Fruit fly (Drosophila melanogaster) whole organism, prepupa: ENCODE measurements around the gene CG3635.
A peak's percentile ranks its signal among the peaks of the same experiment; 100 is the strongest.

Experiments used
- Blimp-1 ChIP-seq: fragments of 200-800 bp; sonication (Bioruptor generic); optimal IDR thresholded peaks from 3 replicates; lab custom pipeline; 2017; ENCODE audit warnings: missing biosample characterization, missing genetic modification characterization, mild to moderate bottlenecking, moderate library complexity, missing genetic modification reagents
- CG10631 ChIP-seq: fragments of 200-800 bp; sonication (Bioruptor generic); optimal IDR thresholded peaks from 2 replicates; lab custom pipeline; 2016; ENCODE audit warnings: missing biosample characterization, missing genetic modification characterization
- CG11902 ChIP-seq: fragments of 200-800 bp; sonication (Bioruptor generic); optimal IDR thresholded peaks from 3 replicates; lab custom pipeline; 2016; ENCODE audit warnings: missing biosample characterization, missing genetic modification characterization
- CG3032 ChIP-seq: fragments of 200-800 bp; optimal IDR thresholded peaks from 2 replicates; lab custom pipeline; 2019; ENCODE audit warnings: missing biosample characterization, mild to moderate bottlenecking, missing genetic modification characterization, moderate library complexity
- CG31627 ChIP-seq: fragments of 200-800 bp; sonication (Bioruptor generic); optimal IDR thresholded peaks from 3 replicates; lab custom pipeline; 2016; ENCODE audit warnings: missing biosample characterization, missing genetic modification characterization
- CG32006 ChIP-seq: fragments of 200-800 bp; sonication (Bioruptor generic); optimal IDR thresholded peaks from 3 replicates; lab custom pipeline; 2017; ENCODE audit warnings: missing biosample characterization, mild to moderate bottlenecking, missing genetic modification characterization
- CG34406 ChIP-seq: fragments of 200-800 bp; sonication (Bioruptor generic); optimal IDR thresholded peaks from 3 replicates; lab custom pipeline; 2016; ENCODE audit warnings: missing biosample characterization, missing genetic modification characterization
- CG4318 ChIP-seq: fragments of 200-800 bp; sonication (Bioruptor generic); optimal IDR thresholded peaks from 3 replicates; lab custom pipeline; 2017; ENCODE audit warnings: missing biosample characterization, mild to moderate bottlenecking, missing genetic modification characterization
- CG6854 ChIP-seq: fragments of 200-800 bp; sonication (Bioruptor generic); optimal IDR thresholded peaks from 2 replicates; lab custom pipeline; 2017; ENCODE audit warnings: missing biosample characterization, mild to moderate bottlenecking, missing genetic modification characterization
- CG7368 ChIP-seq: fragments of 200-800 bp; sonication (Bioruptor generic); optimal IDR thresholded peaks from 3 replicates; lab custom pipeline; 2016; ENCODE audit warnings: missing biosample characterization, missing genetic modification characterization
- CG8119 ChIP-seq: fragments of 200-800 bp; sonication (Bioruptor generic); IDR thresholded peaks from 3 replicates; pipeline ENCODE4 v1.3.6; 2022; ENCODE audit warnings: missing biosample characterization, missing genetic modification characterization
- CG8319 ChIP-seq: fragments of 200-800 bp; sonication (Bioruptor generic); optimal IDR thresholded peaks from 3 replicates; lab custom pipeline; 2016; ENCODE audit warnings: missing biosample characterization, missing genetic modification characterization
- Eip78C ChIP-seq: fragments of 200-800 bp; sonication (Bioruptor generic); peaks from one replicate; lab custom pipeline; 2016; ENCODE audit warnings: missing biosample characterization, missing genetic modification characterization
- Eip93F ChIP-seq: fragments of 200-800 bp; sonication (Bioruptor generic); optimal IDR thresholded peaks from 2 replicates; lab custom pipeline; 2016; ENCODE audit warnings: missing biosample characterization, mild to moderate bottlenecking, missing genetic modification characterization
- Ets21C ChIP-seq: fragments of 200-800 bp; sonication (Bioruptor generic); optimal IDR thresholded peaks from 3 replicates; lab custom pipeline; 2016; ENCODE audit warnings: missing biosample characterization, missing genetic modification characterization
- Gug ChIP-seq: fragments of 200-800 bp; sonication (Bioruptor generic); IDR thresholded peaks from 2 replicates; pipeline ENCODE4 v1.3.6; 2022; ENCODE audit warnings: missing biosample characterization, missing genetic modification characterization
- Hr38 ChIP-seq: sonication (Bioruptor generic); optimal IDR thresholded peaks from 2 replicates; lab custom pipeline; 2016; ENCODE audit warnings: missing biosample characterization, missing genetic modification characterization
- Hr39 ChIP-seq: fragments of 200-800 bp; sonication (Bioruptor generic); optimal IDR thresholded peaks from 2 replicates; lab custom pipeline; 2016; ENCODE audit warnings: missing biosample characterization, missing genetic modification characterization
- Hr4 ChIP-seq: fragments of 200-800 bp; sonication (Bioruptor generic); optimal IDR thresholded peaks from 3 replicates; lab custom pipeline; 2016; ENCODE audit warnings: missing biosample characterization, missing genetic modification characterization
- Lpt ChIP-seq: fragments of 200-800 bp; sonication (Bioruptor generic); optimal IDR thresholded peaks from 3 replicates; lab custom pipeline; 2016; ENCODE audit warnings: missing biosample characterization, missing genetic modification characterization
- Met ChIP-seq: fragments of 200-800 bp; sonication (Bioruptor generic); optimal IDR thresholded peaks from 3 replicates; lab custom pipeline; 2016; ENCODE audit warnings: missing biosample characterization, missing genetic modification characterization
- OdsH ChIP-seq: fragments of 200-800 bp; sonication (Bioruptor generic); optimal IDR thresholded peaks from 3 replicates; lab custom pipeline; 2016; ENCODE audit warnings: missing biosample characterization, missing genetic modification characterization
- Smox ChIP-seq: fragments of 200-800 bp; sonication (Bioruptor generic); optimal IDR thresholded peaks from 3 replicates; lab custom pipeline; 2016; ENCODE audit warnings: missing biosample characterization, missing genetic modification characterization
- Sox14 ChIP-seq: fragments of 200-800 bp; sonication (Bioruptor generic); optimal IDR thresholded peaks from 3 replicates; lab custom pipeline; 2016; ENCODE audit warnings: missing biosample characterization, missing genetic modification characterization
- Sox15 ChIP-seq: fragments of 200-800 bp; sonication (Bioruptor generic); optimal IDR thresholded peaks from 3 replicates; lab custom pipeline; 2016; ENCODE audit warnings: missing biosample characterization, missing genetic modification characterization
- achi ChIP-seq: fragments of 200-800 bp; sonication (Bioruptor generic); optimal IDR thresholded peaks from 3 replicates; lab custom pipeline; 2016; ENCODE audit warnings: missing biosample characterization, missing genetic modification characterization
- cyc ChIP-seq: fragments of 200-800 bp; sonication (Bioruptor generic); optimal IDR thresholded peaks from 3 replicates; lab custom pipeline; 2016; ENCODE audit warnings: missing biosample characterization, missing genetic modification characterization
- dac ChIP-seq: fragments of 200-800 bp; sonication (Bioruptor generic); optimal IDR thresholded peaks from 2 replicates; lab custom pipeline; 2017; ENCODE audit warnings: missing biosample characterization, mild to moderate bottlenecking, missing genetic modification characterization
- dsx ChIP-seq: fragments of 200-800 bp; optimal IDR thresholded peaks from 3 replicates; lab custom pipeline; 2019; ENCODE audit warnings: missing biosample characterization, mild to moderate bottlenecking, missing genetic modification characterization, moderate library complexity; ENCODE audit not compliant: poor library complexity, severe bottlenecking
- fd85E ChIP-seq: fragments of 200-800 bp; sonication (Bioruptor generic); optimal IDR thresholded peaks from 3 replicates; lab custom pipeline; 2016; ENCODE audit warnings: missing biosample characterization, missing genetic modification characterization
- fkh ChIP-seq: fragments of 200-800 bp; sonication (Bioruptor generic); optimal IDR thresholded peaks from 3 replicates; lab custom pipeline; 2017; ENCODE audit warnings: missing biosample characterization, mild to moderate bottlenecking, missing genetic modification characterization, moderate library complexity
- lz ChIP-seq: fragments of 200-800 bp; sonication (Bioruptor generic); optimal IDR thresholded peaks from 3 replicates; lab custom pipeline; 2016; ENCODE audit warnings: missing biosample characterization, missing genetic modification characterization
- net ChIP-seq: fragments of 200-800 bp; sonication (Bioruptor generic); optimal IDR thresholded peaks from 3 replicates; lab custom pipeline; 2016; ENCODE audit warnings: missing biosample characterization, missing genetic modification characterization
- pdm3 ChIP-seq: fragments of 200-800 bp; sonication (Bioruptor generic); optimal IDR thresholded peaks from 3 replicates; lab custom pipeline; 2016; ENCODE audit warnings: missing biosample characterization, missing genetic modification characterization
- salr ChIP-seq, 2 experiments: fragments of 200-800 bp; sonication (Bioruptor generic); optimal IDR thresholded peaks; 3 replicates each; lab custom pipeline; 2016 to 2018; ENCODE audit warnings: missing biosample characterization in 2 of 2, missing genetic modification characterization in 2 of 2, mild to moderate bottlenecking in 1 of 2
- spab ChIP-seq: fragments of 200-800 bp; sonication (Bioruptor generic); optimal IDR thresholded peaks from 2 replicates; lab custom pipeline; 2017; ENCODE audit warnings: missing biosample characterization, mild to moderate bottlenecking, missing genetic modification characterization, missing genetic modification reagents
- ss ChIP-seq, 2 experiments: fragments of 200-800 bp; sonication (Bioruptor generic); optimal IDR thresholded peaks; 2 replicates in 1 of 2; 3 replicates in 1 of 2; lab custom pipeline; 2017 to 2018; ENCODE audit warnings: mild to moderate bottlenecking in 2 of 2, missing biosample characterization in 2 of 2, missing genetic modification characterization in 2 of 2, moderate library complexity in 1 of 2
- svp ChIP-seq: fragments of 200-800 bp; sonication (Bioruptor generic); peaks from one replicate; lab custom pipeline; 2016; ENCODE audit warnings: missing biosample characterization, missing genetic modification characterization
- topi ChIP-seq: fragments of 200-800 bp; sonication (Bioruptor generic); optimal IDR thresholded peaks from 3 replicates; lab custom pipeline; 2016; ENCODE audit warnings: missing biosample characterization, missing genetic modification characterization
- vri ChIP-seq: fragments of 200-800 bp; sonication (Bioruptor generic); optimal IDR thresholded peaks from 3 replicates; lab custom pipeline; 2016; ENCODE audit warnings: missing biosample characterization, mild to moderate bottlenecking, missing genetic modification characterization

The CG3635 gene

dm6 chr2L:22175101-22175500, at the start of gene CG3635:
TSS of gene CG3635 (plus strand) at chr2L:22175415.
- TF ChIP-seq Lpt (GFP tag; lab: Kevin White, UChicago) (no peak), Hr38 (GFP tag; lab: Kevin White, UChicago) (no peak), CG7368 (GFP tag; lab: Kevin White, UChicago) (no peak), pdm3 (GFP tag; lab: Kevin White, UChicago) (no peak), Eip93F (GFP tag; lab: Kevin White, UChicago) (no peak), net (no peak), fd85E (GFP tag; lab: Kevin White, UChicago) (no peak), achi (no peak), salr (GFP tag; optimal IDR thresholded peaks at IDR 0.05; lab: Kevin White, UChicago) (no peak), CG4318 (GFP tag; lab: Kevin White, UChicago) (no peak), Blimp-1 (GFP tag; lab: Kevin White, UChicago) (no peak), spab (no peak), vri (GFP tag; lab: Kevin White, UChicago) (no peak), CG8119 (GFP tag; lab: Robert Waterston, UW) (no peak), Gug (GFP tag; lab: Robert Waterston, UW) (no peak), CG32006 (GFP tag; lab: Kevin White, UChicago) (no peak), Sox15 (no peak)
- TF ChIP-seq, all 60 proteins: peak for 0

- TF ChIP-seq Met (GFP tag; lab: Kevin White, UChicago), result no peak
- TF ChIP-seq Ets21C (GFP tag; lab: Kevin White, UChicago), result peak; percentile 37
- TF ChIP-seq Eip78C (GFP tag; lab: Kevin White, UChicago), result peak; percentile 60
- TF ChIP-seq CG8319 (GFP tag; lab: Kevin White, UChicago), result no peak
- peak; percentile 25 for TF ChIP-seq Hr4 (GFP tag; lab: Kevin White, UChicago)
- TF ChIP-seq dsx (GFP tag; lab: Kevin White, UChicago), result no peak
- peak; percentile 18 for TF ChIP-seq lz (GFP tag; lab: Kevin White, UChicago)
- peak; percentile 10 for TF ChIP-seq topi (GFP tag; lab: Kevin White, UChicago)
- no peak for TF ChIP-seq Lpt (GFP tag; lab: Kevin White, UChicago)
- peak; percentile 56 for TF ChIP-seq Sox14 (GFP tag; lab: Kevin White, UChicago)
- TF ChIP-seq Hr39, result peak; percentile 33
- no peak for TF ChIP-seq Hr38 (GFP tag; lab: Kevin White, UChicago)
- TF ChIP-seq CG6854 (GFP tag; lab: Kevin White, UChicago), result no peak
- TF ChIP-seq CG31627 (GFP tag; lab: Kevin White, UChicago), result peak; percentile 30
- TF ChIP-seq svp (GFP tag; lab: Kevin White, UChicago), result peak; percentile 55
- no peak for TF ChIP-seq CG11902 (GFP tag; lab: Kevin White, UChicago)
- peak; percentile 15 for TF ChIP-seq achi
- TF ChIP-seq CG8119 (GFP tag; lab: Robert Waterston, UW), result no peak
- peak; percentile 1 for TF ChIP-seq CG10631 (GFP tag; lab: Kevin White, UChicago)
- no peak for TF ChIP-seq CG34406
- peak; percentile 34 for TF ChIP-seq CG32006 (GFP tag; lab: Kevin White, UChicago)
- TF ChIP-seq CG3032, result peak; percentile 3
- TF ChIP-seq spab, result no peak
- peak; percentile 20 for TF ChIP-seq Smox (GFP tag; lab: Kevin White, UChicago)
- TF ChIP-seq fd85E (GFP tag; lab: Kevin White, UChicago), result no peak
- TF ChIP-seq net, result no peak
- no peak for TF ChIP-seq pdm3 (GFP tag; lab: Kevin White, UChicago)
- peak in 1 of 2 experiments; percentile 10 for TF ChIP-seq ss (GFP tag; optimal IDR thresholded peaks at IDR 0.05; lab: Kevin White, UChicago)
- peak; percentile 4 for TF ChIP-seq OdsH (GFP tag; lab: Kevin White, UChicago)
- peak; percentile 10 for TF ChIP-seq fkh (GFP tag; lab: Kevin White, UChicago)
- TF ChIP-seq dac (GFP tag; lab: Kevin White, UChicago), result no peak
- TF ChIP-seq cyc, result peak; percentile 14
Observed at dm6 chr2L:22129581-22130300, 45.5 kb upstream of the CG3635 start, which contains the start of gene CycK. TSS of gene CycK (minus strand) at chr2L:22130142.
